Worm (Caenorhabditis elegans): ENCODE results near the gene Y54G9A.7.

Y54G9A.7 gene

ce11 chrII:13678555-13679119, 47.0 kb downstream of the Y54G9A.7 start:
- no peak for TF ChIP-seq unc-62 (GFP tag; optimal IDR thresholded peaks at IDR 0.05)

ce11 chrII:13677927-13678326, 47.7 kb downstream of the Y54G9A.7 start:
- TF ChIP-seq unc-62 (GFP tag; optimal IDR thresholded peaks at IDR 0.05) = no peak

- no peak for TF ChIP-seq unc-62 (GFP tag; optimal IDR thresholded peaks at IDR 0.05)
These were observed 50.4 kb downstream of the Y54G9A.7 start for ce11 chrII:13675212-13675611.

All from whole organism, dauer.